Worm (Caenorhabditis elegans) whole organism, late embryonic: ENCODE data around the gene sax-2.

Experiments
- K09A11.1 ChIP-seq: sonication (generic microtip); optimal IDR thresholded peaks from 2 replicates; lab custom pipeline; 2017; ENCODE audit warnings: antibody characterized with exemption, mild to moderate bottlenecking, missing genetic modification characterization, missing compliant biosample characterization; ENCODE audit not compliant: insufficient read depth
- ama-1 ChIP-seq: fragments of 150-350 bp; optimal IDR thresholded peaks from 2 replicates; lab custom pipeline; 2014
- ets-4 ChIP-seq: sonication (generic microtip); optimal IDR thresholded peaks from 2 replicates; lab custom pipeline; 2016; ENCODE audit warnings: missing genetic modification characterization, missing compliant biosample characterization
- fkh-6 ChIP-seq: sonication (generic microtip); optimal IDR thresholded peaks from 2 replicates; lab custom pipeline; 2016; ENCODE audit warnings: missing genetic modification characterization, missing compliant biosample characterization
- pqm-1 ChIP-seq: sonication (generic microtip); optimal IDR thresholded peaks from 2 replicates; lab custom pipeline; 2016; ENCODE audit warnings: missing genetic modification characterization, missing compliant biosample characterization

- TF ChIP-seq ets-4 (tag; lab: Kevin White, UChicago) (peak; percentile 38), fkh-6 (tag; lab: Kevin White, UChicago) (peak; percentile 11), pqm-1 (tag; lab: Kevin White, UChicago) (no peak), ama-1 (no peak), K09A11.1 (tag; lab: Kevin White, UChicago) (no peak)
These were observed 26.6 kb downstream of the sax-2 start, which contains the start of gene tbx-2 for ce11 chrIII:5136033-5136597.
